Fruit fly (Drosophila melanogaster): ENCODE results near the gene Polr2J.
A peak's percentile ranks its signal among the peaks of the same experiment; 100 is the strongest.

The Polr2J gene

DNA sequence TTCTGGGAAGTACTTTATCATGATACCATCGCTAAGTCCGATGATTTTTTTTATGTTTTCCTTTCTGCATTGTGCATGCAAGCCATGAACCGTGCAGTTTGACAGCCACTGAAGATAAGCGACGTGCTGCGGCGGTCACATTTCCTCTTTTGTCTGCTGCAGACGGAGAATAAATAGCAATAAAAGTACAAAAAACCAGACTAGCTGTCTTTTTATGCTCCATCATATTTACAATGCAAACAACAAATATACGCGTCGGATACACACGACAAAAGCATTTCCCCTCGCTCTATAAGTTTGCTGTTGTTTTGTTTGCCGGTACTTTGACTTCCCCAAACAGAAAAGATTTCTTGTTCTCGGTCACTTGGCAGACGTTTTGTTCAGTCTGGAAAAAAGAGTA, 30.4 kb downstream of the Polr2J start (continued):
- TF ChIP-seq CG4328 (GFP tag; optimal IDR thresholded peaks at IDR 0.05), result peak; percentile 60
- peak; percentile 51; the same call in 2 of the 3 replicates for TF ChIP-seq CG17361 (GFP tag; IDR thresholded peaks at IDR 0.05)
- peak; percentile 71 for TF ChIP-seq CG31441 (GFP tag; IDR thresholded peaks at IDR 0.05)
- TF ChIP-seq Rx (GFP tag; IDR thresholded peaks at IDR 0.05), result no peak; the same call in 1 of the 2 replicates
- peak; percentile 53 for TF ChIP-seq CG15011 (GFP tag; optimal IDR thresholded peaks at IDR 0.05)
- TF ChIP-seq Chrac-16 (GFP tag; optimal IDR thresholded peaks at IDR 0.05), result no peak
- TF ChIP-seq Ets65A (GFP tag), result no peak
- no peak for TF ChIP-seq corto (GFP tag; optimal IDR thresholded peaks at IDR 0.05)
- TF ChIP-seq bbx (GFP tag; IDR thresholded peaks at IDR 0.05; ENCODE audit: partially characterized antibody), result no peak
- peak; percentile 17 for TF ChIP-seq pho (GFP tag; optimal IDR thresholded peaks at IDR 0.05)
- peak; percentile 62 for TF ChIP-seq pum (GFP tag; optimal IDR thresholded peaks at IDR 0.05)
- peak; percentile 21 for TF ChIP-seq grau (tag; optimal IDR thresholded peaks at IDR 0.05)
- TF ChIP-seq CG17802 (tag; optimal IDR thresholded peaks at IDR 0.05), result peak; percentile 51
- TF ChIP-seq H15 (GFP tag; IDR thresholded peaks at IDR 0.05), result 0 out of 3 replicates have a peak, but pooled peaks have one; percentile 54
- peak; percentile 90 for TF ChIP-seq CG1603 (tag; optimal IDR thresholded peaks at IDR 0.05)
- TF ChIP-seq CG4282 (GFP tag; optimal IDR thresholded peaks at IDR 0.05), result no peak
- TF ChIP-seq nmo (GFP tag; optimal IDR thresholded peaks at IDR 0.05), result peak; percentile 15
- TF ChIP-seq CG2889 (GFP tag; IDR thresholded peaks at IDR 0.05), result no peak
- peak; percentile 60 for TF ChIP-seq Max (GFP tag; optimal IDR thresholded peaks at IDR 0.05)
- no peak for TF ChIP-seq zfh2 (GFP tag; optimal IDR thresholded peaks at IDR 0.05)
- TF ChIP-seq CG7556 (GFP tag; optimal IDR thresholded peaks at IDR 0.05), result peak; percentile 51
- TF ChIP-seq CoRest (tag; optimal IDR thresholded peaks at IDR 0.05), result peak; percentile 75
- TF ChIP-seq CG4820 (GFP tag; optimal IDR thresholded peaks at IDR 0.05), result peak; percentile 62
- no peak for TF ChIP-seq CG4404 (GFP tag; IDR thresholded peaks at IDR 0.05)
- TF ChIP-seq cg (GFP tag; optimal IDR thresholded peaks at IDR 0.05), result no peak
- no peak for TF ChIP-seq CG3838 (GFP tag; optimal IDR thresholded peaks at IDR 0.05)
- peak; percentile 36 for TF ChIP-seq CG7271 (tag; optimal IDR thresholded peaks at IDR 0.05)
- peak; percentile 64 for TF ChIP-seq D19A (tag; optimal IDR thresholded peaks at IDR 0.05)
- TF ChIP-seq CG14860 (GFP tag; IDR thresholded peaks at IDR 0.05; ENCODE audit: partially characterized antibody), result no peak
- peak; percentile 76 for TF ChIP-seq CG14965 (GFP tag; optimal IDR thresholded peaks at IDR 0.05; ENCODE audit: borderline replicate concordance)
- peak; percentile 49 for TF ChIP-seq da (GFP tag; optimal IDR thresholded peaks at IDR 0.05)
- peak; percentile 49 for TF ChIP-seq Atf-2 (GFP tag; optimal IDR thresholded peaks at IDR 0.05)
- TF ChIP-seq klu (GFP tag; IDR thresholded peaks at IDR 0.05), result no peak
- no peak for TF ChIP-seq hkb (optimal IDR thresholded peaks at IDR 0.05)
- TF ChIP-seq hkb (GFP tag; IDR thresholded peaks at IDR 0.05), result peak; percentile 75
- peak; percentile 33 for TF ChIP-seq CG12391 (tag; optimal IDR thresholded peaks at IDR 0.05)
- peak; percentile 17 for TF ChIP-seq pfk (GFP tag; optimal IDR thresholded peaks at IDR 0.05)
- TF ChIP-seq usp (GFP tag; optimal IDR thresholded peaks at IDR 0.05), result no peak
- TF ChIP-seq Spps (tag; optimal IDR thresholded peaks at IDR 0.05), result peak; percentile 67
- TF ChIP-seq CG15514 (GFP tag; optimal IDR thresholded peaks at IDR 0.05), result peak; percentile 22
- TF ChIP-seq D19B (GFP tag; optimal IDR thresholded peaks at IDR 0.05), result no peak
- TF ChIP-seq Lpt (GFP tag; optimal IDR thresholded peaks at IDR 0.05), result no peak
- peak; percentile 81 for TF ChIP-seq CG8089 (GFP tag; optimal IDR thresholded peaks at IDR 0.05)
- peak; percentile 16 for TF ChIP-seq Abd-B (GFP tag; optimal IDR thresholded peaks at IDR 0.05)
- TF ChIP-seq mam (GFP tag; optimal IDR thresholded peaks at IDR 0.05), result peak; percentile 17
- peak; percentile 75 for TF ChIP-seq bcd (GFP tag; optimal IDR thresholded peaks at IDR 0.05)
- TF ChIP-seq ranshi (GFP tag; IDR thresholded peaks at IDR 0.05), result peak; percentile 46; the same call in 1 of the 2 replicates
- no peak for TF ChIP-seq Dll (GFP tag; IDR thresholded peaks at IDR 0.05; ENCODE audit: partially characterized antibody)
- TF ChIP-seq CG12071 (GFP tag; optimal IDR thresholded peaks at IDR 0.05), result peak; percentile 81
- TF ChIP-seq crc (GFP tag; optimal IDR thresholded peaks at IDR 0.05), result peak; percentile 42
- TF ChIP-seq Scr (GFP tag; IDR thresholded peaks at IDR 0.05; ENCODE audit: partially characterized antibody), result no peak
